Worm (Caenorhabditis elegans): ENCODE data around the gene sam-4.

ce11 chrII:5646942-5647341, 2.1 kb downstream of the sam-4 start, which contains the start of gene F59E12.9:
- TF ChIP-seq aly-1 (tag; optimal IDR thresholded peaks at IDR 0.05): no peak
- TF ChIP-seq pes-1 (GFP tag; IDR thresholded peaks at IDR 0.05): no peak
- TF ChIP-seq sea-1 (GFP tag; conservative IDR thresholded peaks at IDR 0.05): no peak
- no peak for TF ChIP-seq ceh-13 (GFP tag; optimal IDR thresholded peaks at IDR 0.05)

Measured in whole organism, early embryonic.